Worm (Caenorhabditis elegans): ENCODE data around the gene dao-6.

DNA sequence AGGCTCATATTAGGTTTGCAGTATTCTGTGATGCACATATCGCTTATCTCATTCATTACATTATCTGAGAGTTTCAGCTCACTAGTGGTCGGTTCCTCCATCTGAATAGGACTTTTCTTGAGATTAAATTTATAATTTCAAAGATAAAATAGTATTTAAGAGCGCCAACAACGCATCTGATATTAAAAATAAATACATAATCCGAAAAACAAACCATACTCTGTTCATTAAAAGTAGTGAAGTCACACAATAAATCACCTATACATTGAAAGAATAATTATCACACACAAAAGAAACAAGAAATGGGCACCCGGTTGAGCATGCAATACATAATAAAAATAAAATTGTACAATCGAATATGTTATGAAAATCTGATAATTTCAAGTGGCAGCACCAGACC lies 21.4 kb upstream of the dao-6 start, which contains the start of gene vps-53:
- TF ChIP-seq tra-4 (tag; optimal IDR thresholded peaks at IDR 0.05) (no peak), ama-1 (optimal IDR thresholded peaks at IDR 0.05) (no peak), hnd-1 (tag; optimal IDR thresholded peaks at IDR 0.05) (no peak), ceh-13 (GFP tag; optimal IDR thresholded peaks at IDR 0.05) (no peak), B0310.2 (tag; optimal IDR thresholded peaks at IDR 0.05) (no peak), F13C5.2 (tag; optimal IDR thresholded peaks at IDR 0.05) (no peak), pes-1 (GFP tag; IDR thresholded peaks at IDR 0.05) (no peak), tbx-37 (GFP tag; conservative IDR thresholded peaks at IDR 0.05) (no peak), aly-1 (tag; optimal IDR thresholded peaks at IDR 0.05) (no peak), ets-7 (tag; optimal IDR thresholded peaks at IDR 0.05) (no peak), hmbx-1 (tag; optimal IDR thresholded peaks at IDR 0.05) (no peak), flt-1 (GFP tag; IDR thresholded peaks at IDR 0.05) (no peak), tbx-11 (GFP tag; IDR thresholded peaks at IDR 0.05) (no peak), hmg-4 (GFP tag; optimal IDR thresholded peaks at IDR 0.05) (no peak)

Data from whole organism, early embryonic.